Fruit fly (Drosophila melanogaster): ENCODE data around the gene CG11755.

CG11755 gene

dm6 chr3R:8673803-8674234 is 2.9 kb upstream of the CG11755 start, which contains the start of gene mRpL19 (continued):
- no peak for TF ChIP-seq CG5180 (GFP tag; optimal IDR thresholded peaks at IDR 0.05)
- no peak for TF ChIP-seq CG11085 (GFP tag; IDR thresholded peaks at IDR 0.05)
- TF ChIP-seq grau (tag; optimal IDR thresholded peaks at IDR 0.05), result peak; percentile 57
- TF ChIP-seq CG18764 (GFP tag; optimal IDR thresholded peaks at IDR 0.05), result peak; percentile 20
- TF ChIP-seq Myb (GFP tag; optimal IDR thresholded peaks at IDR 0.05), result no peak
- peak; percentile 13; the same call in 1 of the 2 replicates for TF ChIP-seq CG14014 (GFP tag; IDR thresholded peaks at IDR 0.05)
- TF ChIP-seq dpn (GFP tag; optimal IDR thresholded peaks at IDR 0.05), result peak in 1 of 2 experiments; percentile 3
- TF ChIP-seq CG9797 (GFP tag; optimal IDR thresholded peaks at IDR 0.05), result peak; percentile 26
- no peak for TF ChIP-seq otp (GFP tag; IDR thresholded peaks at IDR 0.05)
- TF ChIP-seq CG3995 (GFP tag; optimal IDR thresholded peaks at IDR 0.05), result no peak
- TF ChIP-seq Sry-δ (GFP tag; optimal IDR thresholded peaks at IDR 0.05), result peak; percentile 21
- TF ChIP-seq mirr (GFP tag; optimal IDR thresholded peaks at IDR 0.05), result no peak
- peak; percentile 60 for TF ChIP-seq CG11504 (tag; optimal IDR thresholded peaks at IDR 0.05)
- TF ChIP-seq dati (GFP tag; IDR thresholded peaks at IDR 0.05), result no peak
- no peak for TF ChIP-seq chn (GFP tag; optimal IDR thresholded peaks at IDR 0.05)
- TF ChIP-seq nom (GFP tag; optimal IDR thresholded peaks at IDR 0.05), result peak; percentile 23
- TF ChIP-seq CG30431 (GFP tag; optimal IDR thresholded peaks at IDR 0.05), result no peak
- no peak for TF ChIP-seq tup (GFP tag; optimal IDR thresholded peaks at IDR 0.05)
- TF ChIP-seq CG13775 (GFP tag; optimal IDR thresholded peaks at IDR 0.05), result no peak
- peak; percentile 34 for TF ChIP-seq dmrt11E (tag; optimal IDR thresholded peaks at IDR 0.05)
- TF ChIP-seq CG13894 (tag; optimal IDR thresholded peaks at IDR 0.05), result peak; percentile 43
- no peak for TF ChIP-seq esg (GFP tag; conservative IDR thresholded peaks at IDR 0.05)
- TF ChIP-seq CG10543 (GFP tag; optimal IDR thresholded peaks at IDR 0.05), result peak; percentile 32
- TF ChIP-seq phol (tag; optimal IDR thresholded peaks at IDR 0.05), result peak; percentile 61
- TF ChIP-seq ATbp (GFP tag; optimal IDR thresholded peaks at IDR 0.05), result no peak
- TF ChIP-seq shn (GFP tag; optimal IDR thresholded peaks at IDR 0.05), result no peak
- no peak for TF ChIP-seq CG14860 (GFP tag; IDR thresholded peaks at IDR 0.05; ENCODE audit: partially characterized antibody)
- no peak for TF ChIP-seq mam (GFP tag; optimal IDR thresholded peaks at IDR 0.05)
- TF ChIP-seq zfh2 (GFP tag; optimal IDR thresholded peaks at IDR 0.05), result no peak
- TF ChIP-seq Atf3 (GFP tag; optimal IDR thresholded peaks at IDR 0.05), result no peak
- no peak for TF ChIP-seq br (optimal IDR thresholded peaks at IDR 0.05)
- TF ChIP-seq chif (GFP tag; optimal IDR thresholded peaks at IDR 0.05), result no peak
- no peak for TF ChIP-seq CG17186 (GFP tag; optimal IDR thresholded peaks at IDR 0.05)
- TF ChIP-seq BEAF-32 (GFP tag; optimal IDR thresholded peaks at IDR 0.05), result peak; percentile 54
- no peak for TF ChIP-seq tll (GFP tag; optimal IDR thresholded peaks at IDR 0.05)
- TF ChIP-seq amos (GFP tag; IDR thresholded peaks at IDR 0.05; ENCODE audit: partially characterized antibody), result peak; percentile 65; the same call in 1 of the 2 replicates
- no peak for TF ChIP-seq CHES-1-like (GFP tag; optimal IDR thresholded peaks at IDR 0.05)
- TF ChIP-seq CG15514 (GFP tag; optimal IDR thresholded peaks at IDR 0.05), result peak; percentile 53
- peak; percentile 21 for TF ChIP-seq CG12104 (GFP tag; optimal IDR thresholded peaks at IDR 0.05)
- TF ChIP-seq cg (GFP tag; optimal IDR thresholded peaks at IDR 0.05), result no peak
- no peak for TF ChIP-seq croc (GFP tag; conservative IDR thresholded peaks at IDR 0.05)
- no peak for TF ChIP-seq gce (GFP tag; IDR thresholded peaks at IDR 0.05)
- TF ChIP-seq CG2120 (GFP tag; optimal IDR thresholded peaks at IDR 0.05), result peak; percentile 45
- TF ChIP-seq Dip3 (GFP tag; optimal IDR thresholded peaks at IDR 0.05), result no peak
- TF ChIP-seq CG6765 (GFP tag; optimal IDR thresholded peaks at IDR 0.05), result no peak
- no peak for TF ChIP-seq CG4707 (GFP tag; optimal IDR thresholded peaks at IDR 0.05)
- TF ChIP-seq CG5245 (GFP tag; optimal IDR thresholded peaks at IDR 0.05), result no peak
- TF ChIP-seq ewg (GFP tag; optimal IDR thresholded peaks at IDR 0.05), result no peak
- no peak for TF ChIP-seq disco-r (GFP tag; optimal IDR thresholded peaks at IDR 0.05)
- TF ChIP-seq dm (GFP tag; optimal IDR thresholded peaks at IDR 0.05), result no peak
- no peak for TF ChIP-seq CG1792 (GFP tag; optimal IDR thresholded peaks at IDR 0.05)

Measured in whole organism, embryonic.